Fruit fly (Drosophila melanogaster) whole organism, embryonic: ENCODE data around the gene CG15572.

Source experiments
- C15 ChIP-seq: fragments of 200-800 bp; sonication (Bioruptor generic); IDR thresholded peaks from 3 replicates; pipeline ENCODE4 v1.3.6; 2022; ENCODE audit warnings: missing biosample characterization, missing genetic modification characterization
- CG17568 ChIP-seq: fragments of 200-800 bp; sonication (Bioruptor generic); optimal IDR thresholded peaks from 2 replicates; lab custom pipeline; 2018; ENCODE audit warnings: missing biosample characterization, mild to moderate bottlenecking, missing genetic modification characterization, moderate library complexity
- CG2116 ChIP-seq: fragments of 200-800 bp; sonication (Bioruptor generic); optimal IDR thresholded peaks from 3 replicates; lab custom pipeline; 2018; ENCODE audit warnings: missing biosample characterization, mild to moderate bottlenecking, missing genetic modification characterization
- CG34376 ChIP-seq: fragments of 200-800 bp; sonication (Bioruptor generic); optimal IDR thresholded peaks from 2 replicates; lab custom pipeline; 2018; ENCODE audit warnings: missing biosample characterization, mild to moderate bottlenecking, missing genetic modification characterization
- CG7556 ChIP-seq: fragments of 200-800 bp; sonication (Bioruptor generic); optimal IDR thresholded peaks from 2 replicates; lab custom pipeline; 2017; ENCODE audit warnings: missing biosample characterization, mild to moderate bottlenecking, missing genetic modification characterization
- CG7745 ChIP-seq: fragments of 200-800 bp; sonication (Bioruptor generic); optimal IDR thresholded peaks from 2 replicates; lab custom pipeline; 2018; ENCODE audit warnings: missing biosample characterization, mild to moderate bottlenecking, missing genetic modification characterization, moderate library complexity
- Dad ChIP-seq: fragments of 200-800 bp; sonication (Bioruptor generic); optimal IDR thresholded peaks from 3 replicates; lab custom pipeline; 2016; ENCODE audit warnings: missing biosample characterization, missing genetic modification characterization
- Dip2 ChIP-seq: fragments of 200-800 bp; sonication (Bioruptor generic); IDR thresholded peaks from 2 replicates; pipeline ENCODE4 v1.3.6; 2022; ENCODE audit warnings: missing biosample characterization, missing genetic modification characterization
- Rfx ChIP-seq: fragments of 200-800 bp; sonication (Bioruptor generic); IDR thresholded peaks from 2 replicates; pipeline ENCODE4 v1.3.6; 2022; ENCODE audit warnings: missing biosample characterization, missing genetic modification characterization
- lilli ChIP-seq: fragments of 200-800 bp; sonication (Bioruptor generic); optimal IDR thresholded peaks from 3 replicates; lab custom pipeline; 2016; ENCODE audit warnings: missing biosample characterization, missing genetic modification characterization
- sim ChIP-seq: fragments of 200-800 bp; sonication (Bioruptor generic); IDR thresholded peaks from 2 replicates; pipeline ENCODE4 v1.3.6; 2022; ENCODE audit warnings: missing biosample characterization, missing genetic modification characterization

- TF ChIP-seq sim (GFP tag; lab: Robert Waterston, UW) (no peak), lilli (GFP tag; lab: Kevin White, UChicago) (no peak), CG2116 (no peak), CG17568 (no peak), CG7556 (GFP tag; lab: Kevin White, UChicago) (no peak), Dip2 (GFP tag; lab: Robert Waterston, UW) (no peak), CG7745 (tag; lab: Kevin White, UChicago) (no peak), CG34376 (no peak), Dad (GFP tag; lab: Kevin White, UChicago) (no peak), Rfx (GFP tag; lab: Robert Waterston, UW) (no peak), C15 (GFP tag; lab: Robert Waterston, UW) (no peak)
Observed at dm6 chrX:4246039-4246438, 22.5 kb upstream of the CG15572 start, which contains the start of gene Muc4B.
